Worm (Caenorhabditis elegans): Measurements from ENCODE around the gene gcy-21.
"Not testable (repeated sequence)": the region's sequence is repeated elsewhere in the genome, so short reads cannot be mapped to it uniquely, and the experiment has no call there.

Gene gcy-21

ce11 chrII:2677534-2678168, 18.2 kb downstream of the gcy-21 start, which contains the start of gene F22E5.17:
F22E5.17 (plus strand) TSS chrII:2678041.
- TF ChIP-seq dao-5 (tag; optimal IDR thresholded peaks at IDR 0.05) = no peak
- no peak for TF ChIP-seq W03F9.2 (tag; optimal IDR thresholded peaks at IDR 0.05)

DNA sequence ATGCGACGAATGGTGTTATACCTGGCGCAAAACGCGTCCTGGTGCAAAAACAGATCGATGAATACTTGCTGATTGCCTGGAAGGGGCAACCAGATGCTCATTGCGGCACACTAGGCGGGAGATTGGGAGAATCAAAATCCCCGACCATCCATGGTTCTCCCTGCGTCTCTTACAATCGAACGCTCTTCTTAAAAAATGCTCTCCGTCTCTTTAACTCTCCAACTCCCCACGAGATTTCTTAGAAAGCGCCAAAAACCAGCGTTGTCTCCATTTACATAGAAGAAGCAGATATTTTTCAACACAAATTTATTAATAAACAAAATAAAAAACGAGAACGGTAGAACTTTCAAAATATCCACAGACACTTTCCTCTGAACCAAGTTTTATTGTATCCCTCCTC, 21.7 kb downstream of the gcy-21 start, which contains the start of gene F34D6.1:
Gene F34D6.1 (minus strand): TSS at position 101 of the 400 bp plus-strand sequence.
- TF ChIP-seq dao-5 (tag; optimal IDR thresholded peaks at IDR 0.05) (no peak), him-1 (tag; optimal IDR thresholded peaks at IDR 0.05) (no peak), W03F9.2 (tag; optimal IDR thresholded peaks at IDR 0.05) (no peak)

- TF ChIP-seq dao-5 (tag; optimal IDR thresholded peaks at IDR 0.05) (no peak), W03F9.2 (tag; optimal IDR thresholded peaks at IDR 0.05) (no peak), him-1 (tag; optimal IDR thresholded peaks at IDR 0.05) (no peak)
Measured at ce11 chrII:2684208-2684607, 24.7 kb downstream of the gcy-21 start, which contains the start of gene ceh-87. ceh-87 (minus strand) TSS chrII:2684308.

ce11 chrII:2684783-2685182, 25.3 kb downstream of the gcy-21 start:
- no peak for TF ChIP-seq W03F9.2 (tag; optimal IDR thresholded peaks at IDR 0.05)
- TF ChIP-seq him-1 (tag; optimal IDR thresholded peaks at IDR 0.05) = no peak
- TF ChIP-seq dao-5 (tag; optimal IDR thresholded peaks at IDR 0.05) = no peak

DNA sequence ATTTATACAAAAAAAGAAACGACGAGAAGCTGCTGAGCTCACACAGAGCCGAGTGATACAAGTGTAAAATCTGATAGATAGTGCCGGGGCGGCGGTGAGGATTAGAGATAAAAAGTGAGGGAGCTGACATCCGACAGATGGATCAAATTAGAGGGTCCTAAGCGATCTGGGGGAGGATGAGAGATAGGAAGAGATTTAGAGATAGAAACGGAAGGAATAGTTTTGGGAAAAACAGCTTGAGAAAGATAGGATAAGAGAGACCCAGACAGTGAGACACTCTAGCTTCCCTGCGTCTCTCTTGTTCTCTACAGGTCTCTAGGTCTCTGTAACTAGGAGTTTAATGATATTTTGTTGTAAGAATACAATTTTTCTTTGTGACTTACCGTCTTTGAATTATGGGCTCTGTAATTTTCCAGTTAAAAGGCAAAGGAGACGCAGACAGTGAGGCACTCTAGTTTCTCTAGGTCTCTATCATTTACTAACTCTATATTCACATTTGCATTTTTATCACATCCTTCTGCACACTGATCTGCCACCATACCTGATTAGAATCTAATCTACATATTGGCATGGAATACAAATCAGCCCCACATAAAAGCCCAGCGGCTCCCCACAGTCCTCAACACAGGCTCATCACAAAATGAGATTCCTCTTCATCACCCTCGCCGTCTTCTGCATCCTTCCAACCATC, 27.7 kb downstream of the gcy-21 start, which contains the start of the genes sup-9 and nspf-1:
Gene sup-9 (minus strand): TSS at position 43 of the 691 bp plus-strand sequence.
Gene nspf-1 (plus strand): TSS at position 641 of the 691 bp plus-strand sequence.
- TF ChIP-seq W03F9.2 (tag; optimal IDR thresholded peaks at IDR 0.05) (no peak), dao-5 (tag; optimal IDR thresholded peaks at IDR 0.05) (no peak), him-1 (tag; optimal IDR thresholded peaks at IDR 0.05) (no peak)

DNA sequence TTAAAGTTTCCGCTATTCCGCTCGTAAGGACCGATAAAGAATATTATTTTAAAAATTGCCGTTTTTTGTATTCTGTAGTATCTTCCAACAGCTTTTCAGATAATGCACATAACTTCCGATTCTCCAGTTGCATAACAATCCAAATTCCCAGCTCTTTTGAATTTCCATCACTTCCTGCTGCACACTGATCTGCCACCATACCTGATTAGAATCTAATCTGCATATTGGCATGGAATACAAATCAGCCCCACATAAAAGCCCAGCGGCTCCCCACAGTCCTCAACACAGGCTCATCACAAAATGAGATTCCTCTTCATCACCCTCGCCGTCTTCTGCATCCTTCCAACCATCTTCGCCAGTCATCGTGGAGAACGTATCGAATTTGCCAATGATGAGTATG, 29.2 kb downstream of the gcy-21 start, which contains the start of gene nspf-2:
Gene nspf-2 (plus strand): TSS at position 301 of the 400 bp plus-strand sequence.
- not testable (repeated sequence) for TF ChIP-seq him-1, W03F9.2, dao-5 (tag; optimal IDR thresholded peaks at IDR 0.05)

DNA sequence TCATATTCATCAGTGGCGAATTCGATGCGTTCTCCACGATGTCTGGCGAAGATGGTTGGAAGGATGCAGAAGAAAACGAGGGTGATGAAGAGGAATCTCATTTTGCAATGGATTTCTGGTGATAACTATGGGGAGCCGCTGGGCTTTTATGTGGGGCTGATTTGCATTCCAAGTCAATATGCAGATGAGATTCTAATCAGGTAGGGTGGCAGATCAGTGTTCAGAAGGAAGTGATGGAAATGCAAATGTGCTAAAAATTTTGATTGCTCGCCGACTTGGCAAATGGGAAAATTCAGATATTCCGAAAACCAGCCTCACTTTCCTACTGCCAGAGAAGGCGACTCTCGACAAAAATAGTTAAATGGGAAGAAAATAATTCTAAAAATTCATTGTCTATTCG, 30.6 kb downstream of the gcy-21 start, which contains the start of gene nspf-3:
Gene nspf-3 (minus strand): TSS at position 101 of the 400 bp plus-strand sequence.
- TF ChIP-seq him-1 (tag; optimal IDR thresholded peaks at IDR 0.05) (no peak), W03F9.2 (tag; optimal IDR thresholded peaks at IDR 0.05) (no peak), dao-5 (tag; optimal IDR thresholded peaks at IDR 0.05) (no peak)

- TF ChIP-seq him-1 (tag; optimal IDR thresholded peaks at IDR 0.05) (no peak), W03F9.2 (tag; optimal IDR thresholded peaks at IDR 0.05) (no peak), dao-5 (tag; optimal IDR thresholded peaks at IDR 0.05) (no peak)
Measured at ce11 chrII:2692476-2692875, 33.0 kb downstream of the gcy-21 start, which contains the start of gene set-11. set-11 (minus strand) TSS chrII:2692576.

DNA sequence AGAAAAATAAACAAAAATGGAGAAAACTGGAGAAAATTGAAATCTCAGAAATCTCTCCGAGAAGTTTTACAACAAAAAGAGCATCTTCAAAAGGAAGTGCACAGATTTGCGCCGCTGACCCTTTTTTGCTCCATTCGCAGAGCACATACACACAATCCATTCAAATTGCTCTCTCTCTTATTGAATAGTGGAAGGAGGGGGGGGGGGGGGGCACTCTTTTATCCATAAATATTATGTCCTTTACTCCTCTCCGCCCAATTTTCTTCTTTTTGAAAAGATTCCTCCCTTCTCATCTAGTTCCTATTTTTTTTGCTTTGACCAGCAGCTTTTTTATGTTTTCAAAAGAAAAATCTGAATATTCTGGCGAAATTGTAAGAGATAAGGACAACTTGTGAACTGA, 35.6 kb downstream of the gcy-21 start:
- TF ChIP-seq dao-5 (tag; optimal IDR thresholded peaks at IDR 0.05) (no peak), him-1 (tag; optimal IDR thresholded peaks at IDR 0.05) (no peak), W03F9.2 (tag; optimal IDR thresholded peaks at IDR 0.05) (no peak)

- TF ChIP-seq W03F9.2 (tag; optimal IDR thresholded peaks at IDR 0.05) = no peak
- TF ChIP-seq him-1 (tag; optimal IDR thresholded peaks at IDR 0.05) = no peak
- TF ChIP-seq dao-5 (tag; optimal IDR thresholded peaks at IDR 0.05) = no peak
Measured at ce11 chrII:2698378-2698777, 38.9 kb downstream of the gcy-21 start, which contains the start of gene sri-62. sri-62 (minus strand) TSS chrII:2698478.

DNA sequence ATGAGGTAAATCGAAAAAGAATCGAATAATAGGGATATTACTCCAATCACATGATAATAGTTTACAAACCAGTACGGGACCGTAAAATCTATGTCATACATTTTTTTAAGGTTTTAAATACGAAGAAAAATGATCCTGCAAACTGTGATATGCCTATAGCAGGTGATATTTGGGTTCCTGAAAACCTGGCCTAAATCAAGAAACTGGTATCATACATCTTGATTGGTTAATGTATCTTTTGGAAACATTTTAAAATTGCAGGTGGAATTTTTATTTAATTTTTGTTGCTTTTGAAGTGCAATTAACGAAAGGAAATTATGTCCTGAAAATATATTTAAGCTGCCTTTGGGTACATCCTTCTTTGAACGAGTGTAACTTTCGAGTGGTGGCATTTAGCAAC, 40.8 kb downstream of the gcy-21 start, which contains the start of gene sri-61:
Gene sri-61 (minus strand): TSS at position 101 of the 400 bp plus-strand sequence.
- TF ChIP-seq him-1 (tag; optimal IDR thresholded peaks at IDR 0.05) = no peak
- TF ChIP-seq dao-5 (tag; optimal IDR thresholded peaks at IDR 0.05) = no peak
- no peak for TF ChIP-seq W03F9.2 (tag; optimal IDR thresholded peaks at IDR 0.05)

DNA sequence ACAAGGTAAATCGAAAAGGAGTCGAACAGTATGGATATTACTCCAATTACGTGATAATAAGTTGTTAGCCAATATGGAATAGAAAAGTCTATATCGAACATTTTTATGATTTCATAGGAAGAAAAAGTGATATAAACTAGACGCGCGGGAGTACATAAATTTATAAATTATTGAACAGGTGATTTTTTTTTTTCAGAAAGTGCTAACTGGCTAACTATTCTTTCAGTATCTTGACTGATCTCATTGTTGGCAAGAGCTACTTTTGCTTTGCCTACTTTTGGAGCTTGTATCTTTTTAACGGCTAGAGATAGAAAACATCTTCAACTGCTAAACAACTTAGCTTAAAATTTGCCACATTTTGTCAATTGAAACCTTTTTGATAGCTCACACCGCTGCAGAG, 43.3 kb downstream of the gcy-21 start, which contains the start of gene sri-60:
Gene sri-60 (minus strand): TSS at position 101 of the 400 bp plus-strand sequence.
- no peak for TF ChIP-seq W03F9.2 (tag; optimal IDR thresholded peaks at IDR 0.05)

ce11 chrII:2705200-2705599, 45.7 kb downstream of the gcy-21 start, which contains the start of gene srh-128:
srh-128 (minus strand) TSS chrII:2705300.
- TF ChIP-seq dao-5 (tag; optimal IDR thresholded peaks at IDR 0.05) (no peak), W03F9.2 (tag; optimal IDR thresholded peaks at IDR 0.05) (no peak), him-1 (tag; optimal IDR thresholded peaks at IDR 0.05) (no peak)

DNA sequence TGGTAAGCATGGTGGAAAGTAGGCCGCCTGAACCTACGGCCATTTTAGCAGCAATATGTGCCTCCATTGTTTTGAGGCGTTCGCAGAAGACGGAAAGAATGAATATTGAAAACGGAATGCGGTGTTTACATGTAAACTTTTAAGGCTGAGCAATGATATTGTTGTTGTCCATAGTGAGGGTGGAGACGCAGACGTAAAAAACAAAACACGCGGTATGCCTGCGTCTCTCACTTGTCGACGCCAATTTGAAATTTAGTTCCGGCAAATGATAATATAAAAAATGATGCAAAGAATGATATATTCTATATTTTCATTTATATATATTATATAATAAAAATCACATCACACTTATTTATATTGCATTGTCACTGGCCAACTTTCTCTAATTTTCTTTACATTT, 48.4 kb downstream of the gcy-21 start, which contains the start of gene Y47G7B.2:
Gene Y47G7B.2 (minus strand): TSS at position 143 of the 400 bp plus-strand sequence.
- TF ChIP-seq W03F9.2 (tag; optimal IDR thresholded peaks at IDR 0.05) = no peak
- TF ChIP-seq dao-5 (tag; optimal IDR thresholded peaks at IDR 0.05) = no peak
- TF ChIP-seq him-1 (tag; optimal IDR thresholded peaks at IDR 0.05) = no peak

All from whole organism, L4/young adult.